Worm (Caenorhabditis elegans) whole organism, L4/young adult: ENCODE measurements around the gene efn-3.

Experiments
- dao-5 ChIP-seq: sonication (generic microtip); optimal IDR thresholded peaks from 2 replicates; lab custom pipeline; 2016; ENCODE audit warnings: missing genotype, missing genetic modification characterization, moderate library complexity, missing compliant biosample characterization
- him-1 ChIP-seq: sonication (generic microtip); optimal IDR thresholded peaks from 2 replicates; lab custom pipeline; 2016; ENCODE audit warnings: missing genotype, missing genetic modification reagents, missing genetic modification characterization, missing compliant biosample characterization

ce11 chrX:13502282-13502681 lies 25.0 kb upstream of the efn-3 start:
- TF ChIP-seq dao-5 (tag; lab: Kevin White, UChicago) (no peak), him-1 (tag; lab: Kevin White, UChicago) (peak; percentile 85)
